Worm (Caenorhabditis elegans) whole organism, L4/young adult: Measurements from ENCODE around the gene gst-33.

Experiments used
- W03F9.2 ChIP-seq: fragments of 150-350 bp; optimal IDR thresholded peaks from 2 replicates; lab custom pipeline; 2014; ENCODE audit warnings: missing biosample characterization, missing genetic modification characterization
- dao-5 ChIP-seq: sonication (generic microtip); optimal IDR thresholded peaks from 2 replicates; lab custom pipeline; 2016; ENCODE audit warnings: missing genotype, missing genetic modification characterization, moderate library complexity, missing compliant biosample characterization
- him-1 ChIP-seq: sonication (generic microtip); optimal IDR thresholded peaks from 2 replicates; lab custom pipeline; 2016; ENCODE audit warnings: missing genotype, missing genetic modification reagents, missing genetic modification characterization, missing compliant biosample characterization

- TF ChIP-seq W03F9.2 (tag; lab: Kevin White, UChicago), result no peak
- TF ChIP-seq him-1 (tag; lab: Kevin White, UChicago), result no peak
- TF ChIP-seq dao-5 (tag; lab: Kevin White, UChicago), result no peak
These were observed 41.5 kb upstream of the gst-33 start, which contains the start of gene str-228 for ce11 chrV:3509878-3510277.
